Fruit fly (Drosophila melanogaster) whole organism, prepupa: ENCODE data around the gene Prp39.

ENCODE experiments used
- CG10631 ChIP-seq: fragments of 200-800 bp; sonication (Bioruptor generic); optimal IDR thresholded peaks from 2 replicates; lab custom pipeline; 2016; ENCODE audit warnings: missing biosample characterization, missing genetic modification characterization
- CG11294 ChIP-seq: fragments of 200-800 bp; sonication (Bioruptor generic); IDR thresholded peaks from 2 replicates; pipeline ENCODE4 v1.3.6; 2022; ENCODE audit warnings: missing biosample characterization, missing genetic modification characterization
- CG15336 ChIP-seq: fragments of 200-800 bp; sonication (Bioruptor generic); IDR thresholded peaks from 2 replicates; pipeline ENCODE4 v1.3.6; 2022; ENCODE audit warnings: missing biosample characterization, missing genetic modification characterization
- CG1621 ChIP-seq: fragments of 200-800 bp; sonication (Bioruptor generic); optimal IDR thresholded peaks from 3 replicates; lab custom pipeline; 2018; ENCODE audit warnings: missing biosample characterization, mild to moderate bottlenecking, missing genetic modification characterization
- CG31627 ChIP-seq: fragments of 200-800 bp; sonication (Bioruptor generic); optimal IDR thresholded peaks from 3 replicates; lab custom pipeline; 2016; ENCODE audit warnings: missing biosample characterization, missing genetic modification characterization
- CG34406 ChIP-seq: fragments of 200-800 bp; sonication (Bioruptor generic); optimal IDR thresholded peaks from 3 replicates; lab custom pipeline; 2016; ENCODE audit warnings: missing biosample characterization, missing genetic modification characterization
- CG6792 ChIP-seq: fragments of 200-800 bp; sonication (Bioruptor generic); optimal IDR thresholded peaks from 3 replicates; lab custom pipeline; 2016; ENCODE audit warnings: missing biosample characterization, missing genetic modification characterization
- CG6808 ChIP-seq: fragments of 200-800 bp; sonication (Bioruptor generic); optimal IDR thresholded peaks from 3 replicates; lab custom pipeline; 2017; ENCODE audit warnings: missing biosample characterization, missing genetic modification characterization, mild to moderate bottlenecking, moderate library complexity, missing genetic modification reagents
- CG7368 ChIP-seq: fragments of 200-800 bp; sonication (Bioruptor generic); optimal IDR thresholded peaks from 3 replicates; lab custom pipeline; 2016; ENCODE audit warnings: missing biosample characterization, missing genetic modification characterization
- CG8119 ChIP-seq: fragments of 200-800 bp; sonication (Bioruptor generic); IDR thresholded peaks from 3 replicates; pipeline ENCODE4 v1.3.6; 2022; ENCODE audit warnings: missing biosample characterization, missing genetic modification characterization
- CG8319 ChIP-seq: fragments of 200-800 bp; sonication (Bioruptor generic); optimal IDR thresholded peaks from 3 replicates; lab custom pipeline; 2016; ENCODE audit warnings: missing biosample characterization, missing genetic modification characterization
- CG8632 ChIP-seq: fragments of 200-800 bp; sonication (Bioruptor generic); optimal IDR thresholded peaks from 3 replicates; lab custom pipeline; 2016; ENCODE audit warnings: missing biosample characterization, missing genetic modification characterization
- Eip78C ChIP-seq: fragments of 200-800 bp; sonication (Bioruptor generic); peaks from one replicate; lab custom pipeline; 2016; ENCODE audit warnings: missing biosample characterization, missing genetic modification characterization
- Eip93F ChIP-seq: fragments of 200-800 bp; sonication (Bioruptor generic); optimal IDR thresholded peaks from 2 replicates; lab custom pipeline; 2016; ENCODE audit warnings: missing biosample characterization, mild to moderate bottlenecking, missing genetic modification characterization
- Gug ChIP-seq: fragments of 200-800 bp; sonication (Bioruptor generic); IDR thresholded peaks from 2 replicates; pipeline ENCODE4 v1.3.6; 2022; ENCODE audit warnings: missing biosample characterization, missing genetic modification characterization
- Hr38 ChIP-seq: sonication (Bioruptor generic); optimal IDR thresholded peaks from 2 replicates; lab custom pipeline; 2016; ENCODE audit warnings: missing biosample characterization, missing genetic modification characterization
- Hr39 ChIP-seq: fragments of 200-800 bp; sonication (Bioruptor generic); optimal IDR thresholded peaks from 2 replicates; lab custom pipeline; 2016; ENCODE audit warnings: missing biosample characterization, missing genetic modification characterization
- Lpt ChIP-seq: fragments of 200-800 bp; sonication (Bioruptor generic); optimal IDR thresholded peaks from 3 replicates; lab custom pipeline; 2016; ENCODE audit warnings: missing biosample characterization, missing genetic modification characterization
- Met ChIP-seq: fragments of 200-800 bp; sonication (Bioruptor generic); optimal IDR thresholded peaks from 3 replicates; lab custom pipeline; 2016; ENCODE audit warnings: missing biosample characterization, missing genetic modification characterization
- Smox ChIP-seq: fragments of 200-800 bp; sonication (Bioruptor generic); optimal IDR thresholded peaks from 3 replicates; lab custom pipeline; 2016; ENCODE audit warnings: missing biosample characterization, missing genetic modification characterization
- Sox14 ChIP-seq: fragments of 200-800 bp; sonication (Bioruptor generic); optimal IDR thresholded peaks from 3 replicates; lab custom pipeline; 2016; ENCODE audit warnings: missing biosample characterization, missing genetic modification characterization
- Sox15 ChIP-seq: fragments of 200-800 bp; sonication (Bioruptor generic); optimal IDR thresholded peaks from 3 replicates; lab custom pipeline; 2016; ENCODE audit warnings: missing biosample characterization, missing genetic modification characterization
- cyc ChIP-seq: fragments of 200-800 bp; sonication (Bioruptor generic); optimal IDR thresholded peaks from 3 replicates; lab custom pipeline; 2016; ENCODE audit warnings: missing biosample characterization, missing genetic modification characterization
- dsx ChIP-seq: fragments of 200-800 bp; optimal IDR thresholded peaks from 3 replicates; lab custom pipeline; 2019; ENCODE audit warnings: missing biosample characterization, mild to moderate bottlenecking, missing genetic modification characterization, moderate library complexity; ENCODE audit not compliant: poor library complexity, severe bottlenecking
- eg ChIP-seq: fragments of 200-800 bp; sonication (Bioruptor generic); IDR thresholded peaks from 3 replicates; pipeline ENCODE4 v1.3.6; 2022; ENCODE audit warnings: missing biosample characterization, missing genetic modification characterization
- esn ChIP-seq: fragments of 200-800 bp; sonication (Bioruptor generic); optimal IDR thresholded peaks from 2 replicates; lab custom pipeline; 2016; ENCODE audit warnings: missing biosample characterization, mild to moderate bottlenecking, missing genetic modification characterization, moderate library complexity
- fd85E ChIP-seq: fragments of 200-800 bp; sonication (Bioruptor generic); optimal IDR thresholded peaks from 3 replicates; lab custom pipeline; 2016; ENCODE audit warnings: missing biosample characterization, missing genetic modification characterization
- fkh ChIP-seq: fragments of 200-800 bp; sonication (Bioruptor generic); optimal IDR thresholded peaks from 3 replicates; lab custom pipeline; 2017; ENCODE audit warnings: missing biosample characterization, mild to moderate bottlenecking, missing genetic modification characterization, moderate library complexity
- lz ChIP-seq: fragments of 200-800 bp; sonication (Bioruptor generic); optimal IDR thresholded peaks from 3 replicates; lab custom pipeline; 2016; ENCODE audit warnings: missing biosample characterization, missing genetic modification characterization
- ss ChIP-seq, 2 experiments: fragments of 200-800 bp; sonication (Bioruptor generic); optimal IDR thresholded peaks; 2 replicates in 1 of 2; 3 replicates in 1 of 2; lab custom pipeline; 2017 to 2018; ENCODE audit warnings: mild to moderate bottlenecking in 2 of 2, missing biosample characterization in 2 of 2, missing genetic modification characterization in 2 of 2, moderate library complexity in 1 of 2
- svp ChIP-seq: fragments of 200-800 bp; sonication (Bioruptor generic); peaks from one replicate; lab custom pipeline; 2016; ENCODE audit warnings: missing biosample characterization, missing genetic modification characterization
- topi ChIP-seq: fragments of 200-800 bp; sonication (Bioruptor generic); optimal IDR thresholded peaks from 3 replicates; lab custom pipeline; 2016; ENCODE audit warnings: missing biosample characterization, missing genetic modification characterization

Gene Prp39

DNA sequence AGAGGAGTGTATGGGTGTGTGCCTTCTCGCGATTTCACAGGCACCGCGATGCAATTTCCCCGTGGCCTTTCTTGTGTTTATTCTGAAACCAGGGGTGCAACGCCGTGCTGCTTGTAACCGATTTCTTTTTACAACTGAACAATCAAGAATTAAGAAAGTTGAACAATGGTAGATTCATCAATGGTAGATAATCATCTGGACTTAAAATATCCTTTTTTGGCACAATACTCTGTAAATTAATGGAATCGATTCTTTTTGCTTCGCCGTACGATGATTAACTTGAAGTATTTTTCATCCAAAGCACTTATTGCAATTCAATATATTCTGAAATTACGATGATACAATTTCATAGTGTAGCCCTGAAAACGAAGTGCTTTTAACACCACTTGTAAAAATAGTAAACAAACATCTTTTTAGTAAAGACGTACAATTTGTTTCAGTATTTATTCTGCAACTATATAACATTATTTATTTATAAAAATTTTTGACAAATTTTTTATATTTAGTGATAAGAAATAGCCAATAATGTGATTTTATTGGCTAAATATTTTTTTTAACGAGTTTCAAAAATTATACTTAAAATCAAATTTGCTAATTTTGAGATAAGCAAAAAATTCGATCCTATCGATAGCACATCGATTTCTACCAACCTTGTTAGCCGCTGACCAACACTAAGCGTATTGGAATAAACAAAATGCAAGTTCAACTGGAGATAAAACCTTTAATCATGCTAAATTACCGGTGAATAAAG is 7.8 kb downstream of the Prp39 start, which contains the start of the genes CG1523 and CG1647 (continued):
- TF ChIP-seq dsx (GFP tag; lab: Kevin White, UChicago) (no peak), svp (GFP tag; lab: Kevin White, UChicago) (no peak), CG8319 (GFP tag; lab: Kevin White, UChicago) (no peak), CG8632 (GFP tag; lab: Kevin White, UChicago) (peak; percentile 70), CG34406 (peak; percentile 71), Sox14 (GFP tag; lab: Kevin White, UChicago) (peak; percentile 83), CG6792 (GFP tag; lab: Kevin White, UChicago) (peak; percentile 74), Smox (GFP tag; lab: Kevin White, UChicago) (no peak), Met (GFP tag; lab: Kevin White, UChicago) (no peak), Lpt (GFP tag; lab: Kevin White, UChicago) (peak; percentile 3), CG8119 (GFP tag; lab: Robert Waterston, UW) (peak; percentile 70; the same call in 2 of the 3 replicates), Sox15 (GFP tag; lab: Kevin White, UChicago) (peak; percentile 66), CG11294 (GFP tag; lab: Robert Waterston, UW) (peak; percentile 40; the same call in 1 of the 2 replicates), esn (GFP tag; lab: Kevin White, UChicago) (peak; percentile 81), eg (no peak; the same call in 2 of the 3 replicates), CG1621 (tag; lab: Kevin White, UChicago) (no peak), Hr38 (GFP tag; lab: Kevin White, UChicago) (no peak), topi (no peak), fd85E (no peak), Eip93F (GFP tag; lab: Kevin White, UChicago) (no peak), CG15336 (GFP tag; lab: Robert Waterston, UW) (peak; percentile 34; the same call in 1 of the 2 replicates), CG10631 (peak; percentile 80), Hr39 (GFP tag; lab: Kevin White, UChicago) (peak; percentile 76), CG6808 (GFP tag; lab: Kevin White, UChicago) (no peak)

dm6 chr3R:28827222-28827621 is 15.3 kb downstream of the Prp39 start:
- no peak for TF ChIP-seq CG7368 (GFP tag; lab: Kevin White, UChicago)
- no peak for TF ChIP-seq Gug

DNA sequence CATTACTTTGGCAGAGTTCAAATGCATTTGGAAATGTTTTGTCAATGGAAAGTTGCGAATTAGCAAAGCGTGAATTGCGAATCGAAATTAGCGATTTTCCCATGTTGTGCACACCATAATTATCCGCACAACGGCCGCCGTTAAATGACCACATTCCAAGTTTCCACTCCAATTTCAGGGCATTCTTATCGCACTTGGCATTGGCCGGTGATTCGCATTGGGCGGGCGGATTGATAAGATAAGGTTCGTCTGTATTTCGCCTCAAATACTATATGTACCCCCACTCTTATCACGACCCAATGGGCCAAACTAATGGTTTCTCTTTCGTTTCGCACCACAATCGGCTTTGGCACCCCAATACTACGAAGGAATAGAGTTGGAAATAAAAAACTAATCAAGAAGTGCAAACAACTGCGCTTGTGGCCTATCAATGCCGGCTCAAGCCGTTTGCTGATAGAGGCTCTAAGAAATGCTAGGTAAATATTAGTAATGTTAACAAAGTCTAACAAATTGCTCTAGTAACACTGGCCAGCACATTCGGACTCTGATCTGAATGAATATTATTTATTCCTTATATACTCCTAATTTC is 17.5 kb downstream of the Prp39 start:
- TF ChIP-seq fkh (peak; percentile 72), ss (GFP tag; optimal IDR thresholded peaks at IDR 0.05; lab: Kevin White, UChicago) (no peak)

dm6 chr3R:28830746-28831145 is 18.8 kb downstream of the Prp39 start:
- TF ChIP-seq CG6792 (GFP tag; lab: Kevin White, UChicago) (peak; percentile 33), svp (GFP tag; lab: Kevin White, UChicago) (peak; percentile 79), esn (GFP tag; lab: Kevin White, UChicago) (peak; percentile 65), Sox14 (GFP tag; lab: Kevin White, UChicago) (peak; percentile 40), lz (GFP tag; lab: Kevin White, UChicago) (peak; percentile 57), Smox (GFP tag; lab: Kevin White, UChicago) (no peak), CG34406 (peak; percentile 41), cyc (GFP tag; lab: Kevin White, UChicago) (peak; percentile 45), Eip78C (GFP tag; lab: Kevin White, UChicago) (no peak), CG31627 (GFP tag; lab: Kevin White, UChicago) (peak; percentile 54), Sox15 (GFP tag; lab: Kevin White, UChicago) (peak; percentile 31)
